Worm (Caenorhabditis elegans): ENCODE data around the gene nas-4.

nas-4 gene

ce11 chrIII:6415306-6415973, at the start of gene nas-4 (continued):
- no peak for TF ChIP-seq Y79H2A.3 (GFP tag; conservative IDR thresholded peaks at IDR 0.05)
- no peak for TF ChIP-seq ztf-3 (GFP tag; optimal IDR thresholded peaks at IDR 0.05)
- TF ChIP-seq F49E8.2 (tag; optimal IDR thresholded peaks at IDR 0.05; ENCODE audit: insufficient read depth): no peak
- 0 out of 2 replicates have a peak, but pooled peaks have one; percentile 25 for TF ChIP-seq pbrm-1 (GFP tag; IDR thresholded peaks at IDR 0.05)
- peak; percentile 60 for TF ChIP-seq repo-1 (tag; optimal IDR thresholded peaks at IDR 0.05)
- 0 out of 2 replicates have a peak, but pooled peaks have one; percentile 18 for TF ChIP-seq egl-44 (GFP tag; IDR thresholded peaks at IDR 0.05)
- peak; percentile 22 for TF ChIP-seq fkh-3 (tag; optimal IDR thresholded peaks at IDR 0.05)
- no peak for TF ChIP-seq attf-5 (GFP tag; optimal IDR thresholded peaks at IDR 0.05)
- no peak for TF ChIP-seq nhr-80 (tag; optimal IDR thresholded peaks at IDR 0.05)
- no peak for TF ChIP-seq egrh-3 (GFP tag; IDR thresholded peaks at IDR 0.05)

ce11 chrIII:6464913-6465312, 49.5 kb upstream of the nas-4 start, which contains the start of gene nduf-2.2:
TSS of gene nduf-2.2 (plus strand) at chrIII:6465222.
- TF ChIP-seq Y53F4B.3 (GFP tag; IDR thresholded peaks at IDR 0.05) (no peak), efl-1 (GFP tag; optimal IDR thresholded peaks at IDR 0.05) (peak; percentile 6), D2030.7 (GFP tag; IDR thresholded peaks at IDR 0.05) (0 out of 2 replicates have a peak, but pooled peaks have one; percentile 15), ztf-18 (tag; optimal IDR thresholded peaks at IDR 0.05) (no peak), madf-3 (GFP tag; IDR thresholded peaks at IDR 0.05) (no peak), chd-7 (tag; optimal IDR thresholded peaks at IDR 0.05) (no peak), lsl-1 (GFP tag; optimal IDR thresholded peaks at IDR 0.05) (peak; percentile 85), xnd-1 (tag; optimal IDR thresholded peaks at IDR 0.05) (peak; percentile 23), lin-54 (GFP tag; optimal IDR thresholded peaks at IDR 0.05) (peak; percentile 24), madf-10 (tag; optimal IDR thresholded peaks at IDR 0.05) (no peak), madf-6 (GFP tag; IDR thresholded peaks at IDR 0.05) (peak; percentile 67), somi-1 (GFP tag; optimal IDR thresholded peaks at IDR 0.05) (no peak), F33H1.4 (GFP tag; IDR thresholded peaks at IDR 0.05) (peak; percentile 84)

- TF ChIP-seq hsf-1 (GFP tag; IDR thresholded peaks at IDR 0.05) (peak; percentile 80), egl-18 (GFP tag; IDR thresholded peaks at IDR 0.05) (no peak), xnd-1 (tag; optimal IDR thresholded peaks at IDR 0.05) (peak; percentile 57), atf-7 (tag; optimal IDR thresholded peaks at IDR 0.05) (peak; percentile 91), ceh-58 (GFP tag; IDR thresholded peaks at IDR 0.05) (0 out of 2 replicates have a peak, but pooled peaks have one; percentile 16), somi-1 (GFP tag; optimal IDR thresholded peaks at IDR 0.05) (peak; percentile 77), B0261.1 (tag; optimal IDR thresholded peaks at IDR 0.05) (peak; percentile 14), die-1 (tag; optimal IDR thresholded peaks at IDR 0.05) (peak; percentile 47), egrh-3 (GFP tag; IDR thresholded peaks at IDR 0.05) (peak; percentile 97), F33H1.4 (GFP tag; IDR thresholded peaks at IDR 0.05) (peak; percentile 77), snpc-4 (GFP tag; optimal IDR thresholded peaks at IDR 0.05) (no peak), snpc-4 (tag; optimal IDR thresholded peaks at IDR 0.05) (peak in 3 of 4 experiments; percentile 66 to 69 (median 67)), F49E8.2 (tag; optimal IDR thresholded peaks at IDR 0.05; ENCODE audit: insufficient read depth) (no peak), dpff-1 (tag; optimal IDR thresholded peaks at IDR 0.05) (no peak), efl-1 (GFP tag; optimal IDR thresholded peaks at IDR 0.05) (peak; percentile 86), Y53F4B.3 (GFP tag; IDR thresholded peaks at IDR 0.05) (no peak; the same call in 1 of the 2 replicates), nhr-120 (GFP tag; IDR thresholded peaks at IDR 0.05) (no peak), nhr-179 (tag; optimal IDR thresholded peaks at IDR 0.05) (no peak), lin-54 (GFP tag; optimal IDR thresholded peaks at IDR 0.05) (peak; percentile 92), tlf-1 (GFP tag; optimal IDR thresholded peaks at IDR 0.05) (peak; percentile 89), madf-3 (GFP tag; IDR thresholded peaks at IDR 0.05) (peak; percentile 88), ceh-27 (GFP tag; optimal IDR thresholded peaks at IDR 0.05) (peak; percentile 90), dox-1 (GFP tag; IDR thresholded peaks at IDR 0.05) (peak; percentile 95), ekl-4 (GFP tag; IDR thresholded peaks at IDR 0.05) (peak; percentile 89), nhr-80 (tag; optimal IDR thresholded peaks at IDR 0.05) (peak; percentile 99), snpc-1.1 (tag; optimal IDR thresholded peaks at IDR 0.05; ENCODE audit: insufficient read depth) (no peak), ceh-91 (GFP tag; IDR thresholded peaks at IDR 0.05) (peak; percentile 71), ztf-28 (GFP tag; IDR thresholded peaks at IDR 0.05) (0 out of 2 replicates have a peak, but pooled peaks have one; percentile 66), bed-1 (GFP tag; IDR thresholded peaks at IDR 0.05) (no peak), ceh-40 (GFP tag; IDR thresholded peaks at IDR 0.05) (no peak)
These were observed 48.7 kb upstream of the nas-4 start for ce11 chrIII:6464113-6464571.
